Worm (Caenorhabditis elegans): ENCODE measurements around the gene ncs-7.

ncs-7 gene

ce11 chrX:17611180-17611579 is 3.2 kb upstream of the ncs-7 start (continued):
- TF ChIP-seq snpc-4 (tag; optimal IDR thresholded peaks at IDR 0.05) (no peak), mdl-1 (tag; optimal IDR thresholded peaks at IDR 0.05) (no peak), aly-2 (tag; optimal IDR thresholded peaks at IDR 0.05) (no peak), ztf-7 (tag; optimal IDR thresholded peaks at IDR 0.05) (no peak), daf-12 (tag; optimal IDR thresholded peaks at IDR 0.05) (no peak), ZK546.5 (tag; optimal IDR thresholded peaks at IDR 0.05) (no peak), mdt-29 (GFP tag; IDR thresholded peaks at IDR 0.05) (peak; percentile 73; the same call in 1 of the 2 replicates), nhr-11 (tag; optimal IDR thresholded peaks at IDR 0.05) (no peak), egl-43 (GFP tag; IDR thresholded peaks at IDR 0.05) (peak; percentile 78), lin-15B (tag; optimal IDR thresholded peaks at IDR 0.05) (no peak), F10B5.3 (tag; optimal IDR thresholded peaks at IDR 0.05) (no peak), nhr-25 (tag; optimal IDR thresholded peaks at IDR 0.05; ENCODE audit: borderline replicate concordance, insufficient read depth) (no peak), nhr-102 (tag; optimal IDR thresholded peaks at IDR 0.05) (no peak), zfp-2 (tag; optimal IDR thresholded peaks at IDR 0.05) (no peak), pha-4 (GFP tag; IDR thresholded peaks at IDR 0.05) (peak; percentile 72; the same call in 1 of the 2 replicates), pha-4 (tag; optimal IDR thresholded peaks at IDR 0.05) (no peak), mxl-3 (GFP tag; optimal IDR thresholded peaks at IDR 0.05) (no peak), ama-1 (optimal IDR thresholded peaks at IDR 0.05) (no peak), ctbp-1 (GFP tag; IDR thresholded peaks at IDR 0.05) (peak; percentile 67; the same call in 1 of the 2 replicates), attf-4 (tag; optimal IDR thresholded peaks at IDR 0.05) (no peak), dmd-8 (GFP tag; IDR thresholded peaks at IDR 0.05) (no peak), tag-97 (GFP tag; IDR thresholded peaks at IDR 0.05) (no peak)

- TF ChIP-seq Y48G9A.11 (GFP tag; IDR thresholded peaks at IDR 0.05) (no peak), ZK337.2 (GFP tag; IDR thresholded peaks at IDR 0.05) (no peak), sdz-12 (GFP tag; optimal IDR thresholded peaks at IDR 0.05) (no peak), tra-1 (GFP tag; IDR thresholded peaks at IDR 0.05) (no peak), mxl-3 (GFP tag; optimal IDR thresholded peaks at IDR 0.05) (no peak), unc-62 (GFP tag; optimal IDR thresholded peaks at IDR 0.05 in 1 of 2) (no peak), unc-62 (tag; optimal IDR thresholded peaks at IDR 0.05) (no peak), aha-1 (tag) (peak; percentile 63)
Observed at ce11 chrX:17613024-17613423, 1.3 kb upstream of the ncs-7 start.

- peak; percentile 80 for TF ChIP-seq set-16 (GFP tag; IDR thresholded peaks at IDR 0.05)
- peak in 1 of 2 experiments; percentile 79 for TF ChIP-seq unc-62 (GFP tag; optimal IDR thresholded peaks at IDR 0.05 in 1 of 2)
- TF ChIP-seq unc-62 (tag; optimal IDR thresholded peaks at IDR 0.05): no peak
- TF ChIP-seq D1046.2 (GFP tag; IDR thresholded peaks at IDR 0.05): 0 out of 2 replicates have a peak, but pooled peaks have one; percentile 65
- TF ChIP-seq aha-1 (tag): peak; percentile 79
- no peak for TF ChIP-seq mdt-29 (GFP tag; IDR thresholded peaks at IDR 0.05)
Observed at ce11 chrX:17625245-17625644, 10.9 kb downstream of the ncs-7 start.

ce11 chrX:17625729-17626128 is 11.4 kb downstream of the ncs-7 start:
- TF ChIP-seq dmd-8 (GFP tag; IDR thresholded peaks at IDR 0.05) (no peak), daf-16 (GFP tag; optimal IDR thresholded peaks at IDR 0.05) (no peak), daf-16 (tag; optimal IDR thresholded peaks at IDR 0.05) (peak; percentile 70), aha-1 (tag) (peak; percentile 87), php-3 (GFP tag; IDR thresholded peaks at IDR 0.05) (0 out of 2 replicates have a peak, but pooled peaks have one; percentile 17)

- peak in 1 of 2 experiments; percentile 16 for TF ChIP-seq lsy-2 (tag; optimal IDR thresholded peaks at IDR 0.05)
- no peak for TF ChIP-seq duxl-1 (tag; optimal IDR thresholded peaks at IDR 0.05; ENCODE audit: poor library complexity)
- peak; percentile 39 for TF ChIP-seq nhr-28 (tag; optimal IDR thresholded peaks at IDR 0.05)
- 0 out of 2 replicates have a peak, but pooled peaks have one; percentile 13 for TF ChIP-seq php-3 (GFP tag; IDR thresholded peaks at IDR 0.05)
- TF ChIP-seq nhr-10 (tag; optimal IDR thresholded peaks at IDR 0.05): no peak
- TF ChIP-seq nhr-41 (GFP tag; IDR thresholded peaks at IDR 0.05): no peak
- TF ChIP-seq mes-2 (tag; optimal IDR thresholded peaks at IDR 0.05; ENCODE audit: poor library complexity, severe bottlenecking): peak; percentile 33
- no peak for TF ChIP-seq daf-16 (GFP tag; optimal IDR thresholded peaks at IDR 0.05)
- peak; percentile 91 for TF ChIP-seq daf-16 (tag; optimal IDR thresholded peaks at IDR 0.05)
- TF ChIP-seq dmd-6 (GFP tag; IDR thresholded peaks at IDR 0.05): peak; percentile 14; the same call in 1 of the 2 replicates
Observed at ce11 chrX:17626599-17626998, 12.3 kb downstream of the ncs-7 start.
